Fruit fly (Drosophila melanogaster): ENCODE results near the gene Rh4.

DNA sequence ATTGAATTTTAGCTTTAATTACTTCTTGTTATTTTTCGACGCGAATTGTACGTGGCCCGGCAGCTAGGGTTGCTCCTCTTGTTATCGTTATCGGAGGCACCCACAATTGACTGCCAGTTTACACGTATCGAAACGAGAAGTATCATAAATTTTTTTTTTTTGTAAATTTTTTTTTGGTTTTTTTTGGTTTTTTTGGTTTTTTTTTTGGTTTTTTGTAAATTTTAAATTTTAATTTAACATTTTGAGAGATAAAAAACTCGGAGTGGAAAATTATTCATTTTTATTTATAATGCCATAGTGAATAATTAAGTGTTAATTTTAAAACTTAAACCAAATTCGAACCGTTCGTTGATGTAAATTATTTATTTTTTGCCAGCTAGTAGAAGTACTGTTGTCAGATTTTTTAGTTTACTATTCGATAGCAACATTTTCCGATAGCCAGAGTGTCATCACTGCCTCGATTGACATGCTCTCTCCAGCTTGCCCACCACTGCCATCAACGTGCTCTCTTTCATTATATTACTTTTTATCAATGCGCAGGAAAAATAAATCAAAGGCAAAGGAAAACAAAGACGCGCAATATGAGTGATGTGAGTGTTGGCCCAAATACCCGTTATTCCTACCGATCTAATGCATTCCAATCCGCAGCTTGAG lies 17.3 kb downstream of the Rh4 start, which contains the start of the genes kud and Zcchc7:
- TF ChIP-seq psq (optimal IDR thresholded peaks at IDR 0.05) (no peak), Myc (optimal IDR thresholded peaks at IDR 0.05) (no peak), h (optimal IDR thresholded peaks at IDR 0.05) (no peak), insv (optimal IDR thresholded peaks at IDR 0.05) (no peak), ttk (optimal IDR thresholded peaks at IDR 0.05) (no peak)

Data from Kc167 (cell line).